Worm (Caenorhabditis elegans): ENCODE data around the gene Y94H6A.7.
A peak's percentile ranks its signal among the peaks of the same experiment; 100 is the strongest.

Gene Y94H6A.7

ce11 chrIV:2709590-2710201 lies 6.7 kb downstream of the Y94H6A.7 start (continued):
- TF ChIP-seq nhr-179 (tag; optimal IDR thresholded peaks at IDR 0.05) (no peak), attf-5 (GFP tag; optimal IDR thresholded peaks at IDR 0.05) (peak; percentile 67), dox-1 (GFP tag; IDR thresholded peaks at IDR 0.05) (no peak; the same call in 1 of the 2 replicates), tlf-1 (GFP tag; optimal IDR thresholded peaks at IDR 0.05) (peak; percentile 88), sptf-2 (GFP tag; optimal IDR thresholded peaks at IDR 0.05) (no peak), T07F8.4 (tag; optimal IDR thresholded peaks at IDR 0.05) (no peak), hmg-20 (GFP tag; IDR thresholded peaks at IDR 0.05) (peak; percentile 26; the same call in 1 of the 2 replicates), lsl-1 (GFP tag; optimal IDR thresholded peaks at IDR 0.05) (no peak), F33H1.4 (GFP tag; IDR thresholded peaks at IDR 0.05) (no peak), let-526 (GFP tag; IDR thresholded peaks at IDR 0.05) (0 out of 2 replicates have a peak, but pooled peaks have one; percentile 49), Y53G8AR.9 (GFP tag; conservative IDR thresholded peaks at IDR 0.05) (peak; percentile 87), tbx-9 (tag; optimal IDR thresholded peaks at IDR 0.05; ENCODE audit: borderline replicate concordance) (no peak), ZK185.1 (tag; optimal IDR thresholded peaks at IDR 0.05; ENCODE audit: poor library complexity, severe bottlenecking) (no peak), let-607 (tag; optimal IDR thresholded peaks at IDR 0.05) (peak; percentile 6 to 12), efl-1 (GFP tag; optimal IDR thresholded peaks at IDR 0.05) (no peak), lag-1 (GFP tag; IDR thresholded peaks at IDR 0.05) (no peak), madf-10 (tag; optimal IDR thresholded peaks at IDR 0.05) (peak; percentile 60), ztf-25 (GFP tag; IDR thresholded peaks at IDR 0.05) (no peak), B0035.1 (tag; optimal IDR thresholded peaks at IDR 0.05) (no peak), lir-1 (GFP tag; conservative IDR thresholded peaks at IDR 0.05) (0 out of 2 replicates have a peak, but pooled peaks have one; percentile 34), hlh-26 (GFP tag; conservative IDR thresholded peaks at IDR 0.05) (no peak), snpc-3.4 (tag; optimal IDR thresholded peaks at IDR 0.05) (no peak), hmg-1.2 (GFP tag; IDR thresholded peaks at IDR 0.05) (no peak), aptf-3 (GFP tag; IDR thresholded peaks at IDR 0.05) (no peak), D2030.7 (GFP tag; IDR thresholded peaks at IDR 0.05) (no peak), sdz-38 (tag; optimal IDR thresholded peaks at IDR 0.05) (no peak), F23B12.7 (tag; optimal IDR thresholded peaks at IDR 0.05; ENCODE audit: insufficient read depth) (no peak), Y53F4B.3 (GFP tag; IDR thresholded peaks at IDR 0.05) (no peak), rec-8 (tag; optimal IDR thresholded peaks at IDR 0.05) (no peak), ccch-3 (GFP tag; optimal IDR thresholded peaks at IDR 0.05) (no peak), nhr-27 (tag; optimal IDR thresholded peaks at IDR 0.05) (no peak), hsf-1 (GFP tag; IDR thresholded peaks at IDR 0.05) (0 out of 2 replicates have a peak, but pooled peaks have one; percentile 54), F10E7.11 (tag; optimal IDR thresholded peaks at IDR 0.05) (no peak), chd-7 (tag; optimal IDR thresholded peaks at IDR 0.05) (peak; percentile 48), him-1 (tag; optimal IDR thresholded peaks at IDR 0.05) (no peak), dpff-1 (tag; optimal IDR thresholded peaks at IDR 0.05) (no peak), nfyb-1 (GFP tag; IDR thresholded peaks at IDR 0.05) (peak; percentile 90), C17E4.6 (GFP tag; IDR thresholded peaks at IDR 0.05) (no peak), T26A5.8 (tag; optimal IDR thresholded peaks at IDR 0.05) (no peak), mcd-1 (GFP tag; IDR thresholded peaks at IDR 0.05) (no peak), snpc-1.3 (tag; optimal IDR thresholded peaks at IDR 0.05; ENCODE audit: insufficient read depth) (no peak), dpl-1 (GFP tag; optimal IDR thresholded peaks at IDR 0.05) (no peak), madf-8 (GFP tag; conservative IDR thresholded peaks at IDR 0.05) (no peak), egl-44 (GFP tag; IDR thresholded peaks at IDR 0.05) (peak; percentile 65; the same call in 1 of the 2 replicates), C06A6.2 (GFP tag; conservative IDR thresholded peaks at IDR 0.05) (peak; percentile 54; the same call in 1 of the 2 replicates), ceh-27 (GFP tag; optimal IDR thresholded peaks at IDR 0.05) (no peak), lin-35 (GFP tag; optimal IDR thresholded peaks at IDR 0.05) (no peak)
